Worm (Caenorhabditis elegans): ENCODE measurements around the gene K03H1.11.
A peak's percentile ranks its signal among the peaks of the same experiment; 100 is the strongest.

K03H1.11 gene

DNA sequence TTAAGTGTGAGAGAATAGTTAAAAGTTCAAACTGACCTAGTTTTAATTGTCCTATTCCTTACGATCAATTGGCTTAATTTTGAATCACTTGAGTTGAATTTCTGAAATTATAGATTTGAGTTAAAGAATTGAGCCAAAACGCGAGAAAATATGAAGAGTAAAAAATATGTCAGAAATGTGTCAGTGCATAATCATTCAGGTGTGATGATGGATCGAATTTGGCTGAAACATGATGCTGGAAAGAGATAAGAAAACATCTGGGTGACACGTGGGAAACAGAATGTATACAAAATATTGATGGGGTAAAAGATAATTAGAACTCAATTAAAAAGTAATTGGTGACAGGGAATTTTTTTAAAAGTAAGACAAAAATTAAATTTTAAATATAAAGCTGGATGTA lies 22.0 kb upstream of the K03H1.11 start, which contains the start of gene R10E12.2:
Gene R10E12.2 (minus strand): TSS at position 101 of the 400 bp plus-strand sequence.
- TF ChIP-seq ama-1 (optimal IDR thresholded peaks at IDR 0.05): no peak
- TF ChIP-seq ceh-6 (GFP tag; optimal IDR thresholded peaks at IDR 0.05): no peak
- TF ChIP-seq ets-4 (tag; optimal IDR thresholded peaks at IDR 0.05): no peak
- TF ChIP-seq C38D4.7 (GFP tag; optimal IDR thresholded peaks at IDR 0.05): no peak
- no peak for TF ChIP-seq ceh-9 (tag; optimal IDR thresholded peaks at IDR 0.05)
- no peak for TF ChIP-seq dve-1 (tag; optimal IDR thresholded peaks at IDR 0.05)
- no peak for TF ChIP-seq eyg-1 (tag; optimal IDR thresholded peaks at IDR 0.05)
- TF ChIP-seq ceh-24 (tag; optimal IDR thresholded peaks at IDR 0.05): no peak
- no peak for TF ChIP-seq zip-5 (tag; optimal IDR thresholded peaks at IDR 0.05)

DNA sequence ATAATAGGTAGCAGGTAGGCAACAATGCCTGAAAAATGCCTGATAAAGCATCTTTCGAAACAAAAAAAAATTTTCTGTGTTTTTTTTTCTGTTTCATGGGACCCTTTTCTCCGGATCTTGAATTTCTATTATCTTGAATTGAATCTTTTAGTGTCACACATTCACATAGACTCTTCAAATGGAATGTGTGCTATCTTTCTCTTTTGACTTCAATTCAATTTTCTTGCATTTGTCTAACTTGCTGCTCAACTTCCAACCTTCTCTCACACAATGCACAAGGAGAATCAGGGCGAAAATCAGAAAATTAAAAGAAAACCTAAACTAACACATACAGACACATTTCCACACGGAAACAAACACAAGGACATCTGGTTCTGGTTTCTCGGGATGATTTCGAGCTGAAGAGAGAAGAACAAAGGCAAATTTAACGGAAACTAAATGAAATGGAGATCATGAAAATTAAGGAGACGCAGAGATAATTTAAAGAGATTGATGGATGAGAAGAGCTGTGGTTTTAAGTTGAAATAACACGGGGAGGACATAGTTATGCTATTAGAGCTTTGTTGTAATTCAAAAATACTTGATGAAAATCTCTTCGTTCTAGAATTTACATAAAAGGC lies 20.5 kb upstream of the K03H1.11 start:
- TF ChIP-seq tbx-7 (tag; optimal IDR thresholded peaks at IDR 0.05) (no peak), unc-42 (tag; optimal IDR thresholded peaks at IDR 0.05) (peak; percentile 36)

DNA sequence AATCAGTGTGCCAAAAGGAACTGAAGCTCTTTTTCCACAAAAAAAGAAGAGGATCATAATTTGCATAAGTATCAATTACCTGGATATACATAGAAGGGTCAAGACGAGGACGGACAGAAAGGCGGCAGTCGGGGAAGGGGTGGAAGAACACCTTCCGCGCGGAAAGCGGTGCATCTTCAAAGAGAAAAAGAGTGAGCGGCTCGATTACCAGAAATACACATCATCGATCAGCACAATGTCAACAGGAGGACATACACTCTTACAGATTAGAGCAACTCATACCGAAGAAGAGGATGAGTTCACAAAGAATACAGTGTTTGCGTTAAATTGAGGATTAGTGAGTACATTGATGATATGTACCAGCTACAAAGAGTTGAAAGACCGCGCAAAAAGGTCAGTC lies 17.6 kb upstream of the K03H1.11 start:
- TF ChIP-seq unc-86 (tag; optimal IDR thresholded peaks at IDR 0.05) (no peak), fkh-6 (tag; optimal IDR thresholded peaks at IDR 0.05) (no peak), mec-3 (tag; optimal IDR thresholded peaks at IDR 0.05; ENCODE audit: borderline replicate concordance) (no peak), elt-2 (tag; optimal IDR thresholded peaks at IDR 0.05) (no peak), che-1 (tag; optimal IDR thresholded peaks at IDR 0.05) (no peak), ceh-34 (tag; optimal IDR thresholded peaks at IDR 0.05) (peak; percentile 40), T23F11.4 (GFP tag; optimal IDR thresholded peaks at IDR 0.05) (no peak), hlh-6 (tag; optimal IDR thresholded peaks at IDR 0.05) (no peak)

DNA sequence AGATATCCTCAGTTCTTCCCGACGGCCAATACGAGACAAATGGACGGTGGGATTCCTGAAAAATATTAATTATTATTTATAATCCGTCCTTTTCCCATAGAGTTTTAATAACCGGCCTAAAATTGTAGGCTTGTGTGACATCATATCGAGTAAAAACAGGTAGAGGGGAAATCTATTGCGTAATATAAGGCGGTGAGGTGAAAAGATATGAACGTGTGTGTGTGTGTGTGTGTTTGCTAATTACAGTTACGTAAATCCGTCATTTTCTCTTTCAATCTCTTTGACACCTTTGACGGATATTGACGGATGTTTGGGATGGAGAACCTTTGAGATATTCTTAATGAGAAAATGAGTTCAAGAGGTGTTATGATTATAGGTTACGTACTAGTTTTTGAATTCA lies 13.7 kb upstream of the K03H1.11 start:
- TF ChIP-seq tbx-2 (tag; optimal IDR thresholded peaks at IDR 0.05) (no peak), unc-55 (GFP tag; optimal IDR thresholded peaks at IDR 0.05) (peak; percentile 54)

DNA sequence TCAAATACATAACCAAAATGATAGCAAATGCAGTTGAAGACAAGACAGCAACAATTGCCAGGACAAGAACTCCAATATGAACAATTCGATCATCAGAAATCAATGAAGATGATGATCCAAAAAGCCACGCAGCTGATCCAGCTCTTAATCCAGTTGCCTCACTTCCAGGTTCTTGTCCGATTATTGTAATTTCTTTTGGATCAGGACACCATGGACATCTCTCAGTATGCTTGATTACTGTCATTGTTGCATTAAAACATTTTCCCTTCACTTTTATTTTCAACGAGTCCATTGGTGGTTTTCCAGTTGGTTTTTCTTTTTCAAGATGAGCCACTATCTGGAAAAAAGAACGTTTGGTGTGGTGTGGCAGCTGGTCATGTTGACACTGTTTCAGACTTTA lies 12.7 kb upstream of the K03H1.11 start:
- TF ChIP-seq zip-5 (tag; optimal IDR thresholded peaks at IDR 0.05) (no peak), unc-55 (GFP tag; optimal IDR thresholded peaks at IDR 0.05) (no peak), elt-4 (tag; optimal IDR thresholded peaks at IDR 0.05) (no peak), hlh-15 (tag; optimal IDR thresholded peaks at IDR 0.05) (no peak), ceh-24 (tag; optimal IDR thresholded peaks at IDR 0.05) (no peak), nhr-11 (tag; optimal IDR thresholded peaks at IDR 0.05) (no peak)

DNA sequence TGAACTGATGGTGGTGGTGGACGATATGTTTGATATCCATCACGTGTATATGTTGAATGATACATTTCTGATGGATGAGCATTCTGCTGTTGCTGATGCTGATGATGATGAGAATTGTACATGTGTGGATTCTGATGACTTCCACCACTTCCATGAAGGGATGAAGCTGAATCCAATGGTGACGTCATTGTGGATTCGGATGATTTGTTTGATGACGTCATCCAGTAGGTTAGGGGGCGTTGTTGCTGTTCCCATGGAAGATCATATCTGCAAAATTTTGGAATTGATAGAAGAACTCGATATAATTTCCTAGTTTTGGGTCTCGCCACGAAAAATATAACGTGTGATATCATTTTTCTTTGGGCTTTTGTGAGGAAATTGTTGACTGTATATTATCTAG lies 11.7 kb upstream of the K03H1.11 start:
- no peak for TF ChIP-seq F13H6.1 (tag; optimal IDR thresholded peaks at IDR 0.05)
- no peak for TF ChIP-seq ceh-18 (tag; optimal IDR thresholded peaks at IDR 0.05)
- TF ChIP-seq hlh-15 (tag; optimal IDR thresholded peaks at IDR 0.05): no peak
- TF ChIP-seq ceh-2 (tag; optimal IDR thresholded peaks at IDR 0.05): no peak
- TF ChIP-seq Y22D7AL.16 (tag; optimal IDR thresholded peaks at IDR 0.05): no peak
- no peak for TF ChIP-seq fax-1 (tag; optimal IDR thresholded peaks at IDR 0.05)
- TF ChIP-seq ceh-48 (tag; optimal IDR thresholded peaks at IDR 0.05): no peak
- TF ChIP-seq ceh-24 (tag; optimal IDR thresholded peaks at IDR 0.05): no peak
- TF ChIP-seq sox-4 (tag; optimal IDR thresholded peaks at IDR 0.05): no peak

All from whole organism, late embryonic.